Worm (Caenorhabditis elegans): Measurements from ENCODE around the gene ceh-41.

ceh-41 gene

DNA sequence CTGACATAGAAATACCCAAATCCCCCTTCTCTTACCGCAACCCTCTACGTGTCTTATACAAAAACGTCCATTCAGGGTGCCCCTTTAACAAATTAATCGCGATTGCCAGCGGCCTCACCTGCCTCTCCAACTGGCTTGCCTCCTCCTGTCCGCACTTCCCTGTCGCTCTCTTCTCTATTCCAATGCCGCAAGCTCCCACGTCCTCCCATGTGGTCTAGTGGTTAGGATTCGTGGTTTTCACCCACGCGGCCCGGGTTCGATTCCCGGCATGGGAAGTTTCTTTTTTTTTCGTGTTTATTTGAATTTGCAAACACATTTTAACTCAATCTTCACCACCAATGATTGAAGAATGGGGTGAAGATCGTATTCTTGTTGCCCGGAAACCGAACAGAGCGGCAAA lies 10.1 kb upstream of the ceh-41 start (continued):
- no peak for TF ChIP-seq pag-3 (tag; optimal IDR thresholded peaks at IDR 0.05; ENCODE audit: borderline replicate concordance, insufficient read depth)
- no peak for TF ChIP-seq blmp-1 (tag; optimal IDR thresholded peaks at IDR 0.05)
- TF ChIP-seq unc-86 (tag; optimal IDR thresholded peaks at IDR 0.05) = peak; percentile 20
- peak; percentile 36 for TF ChIP-seq lin-14 (GFP tag; optimal IDR thresholded peaks at IDR 0.05)
- no peak for TF ChIP-seq nhr-84 (tag; optimal IDR thresholded peaks at IDR 0.05)
- no peak for TF ChIP-seq nhr-11 (tag; optimal IDR thresholded peaks at IDR 0.05)
- no peak for TF ChIP-seq zip-4 (GFP tag; optimal IDR thresholded peaks at IDR 0.05)
- TF ChIP-seq fkh-10 (GFP tag; optimal IDR thresholded peaks at IDR 0.05) = peak; percentile 17
- TF ChIP-seq egl-13 (tag; optimal IDR thresholded peaks at IDR 0.05) = peak; percentile 19
- TF ChIP-seq nhr-19 (GFP tag; conservative IDR thresholded peaks at IDR 0.05) = peak; percentile 73
- TF ChIP-seq dpl-1 (GFP tag; optimal IDR thresholded peaks at IDR 0.05) = peak in 1 of 3 experiments; percentile 9
- TF ChIP-seq unc-98 (GFP tag; IDR thresholded peaks at IDR 0.05) = 0 out of 2 replicates have a peak, but pooled peaks have one; percentile 14
- TF ChIP-seq mab-9 (GFP tag; IDR thresholded peaks at IDR 0.05) = no peak
- peak; percentile 20 to 31 for TF ChIP-seq efl-1 (optimal IDR thresholded peaks at IDR 0.05)
- peak; percentile 0 to 93 for TF ChIP-seq efl-1 (GFP tag; optimal IDR thresholded peaks at IDR 0.05 in 1 of 2)
- no peak for TF ChIP-seq efl-3 (GFP tag; optimal IDR thresholded peaks at IDR 0.05)
- no peak for TF ChIP-seq egl-27 (tag; optimal IDR thresholded peaks at IDR 0.05)
- peak; percentile 79 for TF ChIP-seq skn-1 (tag; optimal IDR thresholded peaks at IDR 0.05)
- no peak for TF ChIP-seq tlp-1 (tag; optimal IDR thresholded peaks at IDR 0.05)
- TF ChIP-seq ets-5 (GFP tag; IDR thresholded peaks at IDR 0.05) = no peak
- peak; percentile 24 for TF ChIP-seq C16A3.4 (tag; optimal IDR thresholded peaks at IDR 0.05)
- peak; percentile 41 to 45 for TF ChIP-seq lsy-2 (tag; optimal IDR thresholded peaks at IDR 0.05)
- TF ChIP-seq F16B12.6 (tag; optimal IDR thresholded peaks at IDR 0.05) = no peak
- TF ChIP-seq mep-1 (tag; optimal IDR thresholded peaks at IDR 0.05) = no peak
- peak; percentile 79 for TF ChIP-seq nhr-90 (tag; optimal IDR thresholded peaks at IDR 0.05; ENCODE audit: poor library complexity)
- peak; percentile 33 for TF ChIP-seq pax-3 (tag; optimal IDR thresholded peaks at IDR 0.05)
- no peak for TF ChIP-seq ztf-4 (tag; optimal IDR thresholded peaks at IDR 0.05)
- TF ChIP-seq ama-1 (optimal IDR thresholded peaks at IDR 0.05) = no peak
- no peak for TF ChIP-seq hlh-17 (GFP tag; optimal IDR thresholded peaks at IDR 0.05; ENCODE audit: borderline replicate concordance)
- no peak for TF ChIP-seq ceh-90 (tag; optimal IDR thresholded peaks at IDR 0.05)
- TF ChIP-seq snu-23 (GFP tag; optimal IDR thresholded peaks at IDR 0.05) = peak; percentile 84
- peak; percentile 64 for TF ChIP-seq ceh-8 (GFP tag; optimal IDR thresholded peaks at IDR 0.05)
- peak in 2 of 6 experiments; percentile 6 to 12 for TF ChIP-seq elt-3 (tag; optimal IDR thresholded peaks at IDR 0.05)
- peak; percentile 69 for TF ChIP-seq tbx-2 (tag; optimal IDR thresholded peaks at IDR 0.05)
- TF ChIP-seq sox-4 (tag; optimal IDR thresholded peaks at IDR 0.05) = no peak
- TF ChIP-seq nhr-77 (tag; optimal IDR thresholded peaks at IDR 0.05) = peak; percentile 25
- TF ChIP-seq jun-1 (tag; optimal IDR thresholded peaks at IDR 0.05) = peak; percentile 50
- no peak for TF ChIP-seq ceh-63 (GFP tag; optimal IDR thresholded peaks at IDR 0.05)
- TF ChIP-seq zag-1 (tag; optimal IDR thresholded peaks at IDR 0.05) = no peak
- TF ChIP-seq C04F5.9 (tag; optimal IDR thresholded peaks at IDR 0.05) = peak; percentile 1
- peak; percentile 66 for TF ChIP-seq nhr-20 (tag; optimal IDR thresholded peaks at IDR 0.05)
- no peak for TF ChIP-seq sup-37 (GFP tag; optimal IDR thresholded peaks at IDR 0.05)
- peak; percentile 15 for TF ChIP-seq lir-3 (tag; optimal IDR thresholded peaks at IDR 0.05; ENCODE audit: poor library complexity)
- no peak for TF ChIP-seq lin-15B (tag; optimal IDR thresholded peaks at IDR 0.05)
- TF ChIP-seq mdl-1 (tag; optimal IDR thresholded peaks at IDR 0.05) = peak in 1 of 2 experiments; percentile 62
- TF ChIP-seq nhr-12 (tag; optimal IDR thresholded peaks at IDR 0.05) = no peak
- no peak for TF ChIP-seq fkh-4 (tag; optimal IDR thresholded peaks at IDR 0.05; ENCODE audit: borderline replicate concordance)
- TF ChIP-seq nhr-47 (tag; optimal IDR thresholded peaks at IDR 0.05) = peak; percentile 79
- no peak for TF ChIP-seq aly-2 (tag; optimal IDR thresholded peaks at IDR 0.05)
- no peak for TF ChIP-seq pqm-1 (tag; optimal IDR thresholded peaks at IDR 0.05)
- TF ChIP-seq irx-1 (tag; optimal IDR thresholded peaks at IDR 0.05) = peak; percentile 43
- TF ChIP-seq aha-1 (tag; optimal IDR thresholded peaks at IDR 0.05) = no peak
